Fruit fly (Drosophila melanogaster): Measurements from ENCODE around the gene CG5199.

DNA sequence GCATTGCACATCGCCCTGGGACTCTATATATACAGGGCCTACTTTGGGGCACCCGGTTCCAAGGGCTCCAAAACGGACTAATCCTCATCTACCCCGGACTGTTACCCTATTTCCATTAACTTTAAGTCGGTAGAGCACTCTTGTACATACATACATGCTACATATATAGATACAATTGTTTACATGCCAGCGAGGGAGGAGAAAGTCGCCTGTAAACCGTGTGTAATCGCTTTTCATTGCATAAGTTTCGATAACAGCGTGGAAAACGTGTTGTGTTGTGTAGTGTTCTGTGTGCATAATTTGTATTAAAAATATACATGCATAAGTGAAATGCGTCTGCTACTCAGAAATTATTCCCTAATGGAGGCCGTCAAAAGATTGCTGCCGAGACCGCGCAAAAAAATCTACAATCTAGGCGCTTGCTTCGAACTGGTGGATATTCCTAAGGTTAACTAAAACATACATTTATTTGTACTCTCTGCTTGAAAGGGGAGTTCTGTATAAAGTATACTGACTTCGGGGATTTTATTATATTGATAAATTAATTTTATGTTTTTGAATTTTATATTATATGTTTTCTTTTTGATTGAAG is 21.6 kb upstream of the CG5199 start, which contains the start of gene isoQC:
- TF ChIP-seq CG8478 (optimal IDR thresholded peaks at IDR 0.05) (no peak), CTCF (optimal IDR thresholded peaks at IDR 0.05) (no peak)
